Worm (Caenorhabditis elegans): ENCODE results near the gene C46A5.4.

C46A5.4 gene

ce11 chrIV:7790801-7791588 is 33.9 kb upstream of the C46A5.4 start, which contains the start of gene rsp-6:
Gene rsp-6, minus strand, starts transcription at chrIV:7791229.
- TF ChIP-seq somi-1 (GFP tag; optimal IDR thresholded peaks at IDR 0.05): no peak
- TF ChIP-seq T07F8.4 (tag; optimal IDR thresholded peaks at IDR 0.05): no peak
- TF ChIP-seq snpc-1.3 (tag; optimal IDR thresholded peaks at IDR 0.05; ENCODE audit: insufficient read depth): peak; percentile 80
- peak; percentile 43 for TF ChIP-seq snpc-1.1 (tag; optimal IDR thresholded peaks at IDR 0.05; ENCODE audit: insufficient read depth)
- TF ChIP-seq madf-8 (GFP tag; conservative IDR thresholded peaks at IDR 0.05): peak; percentile 81
- TF ChIP-seq ceh-100 (GFP tag; IDR thresholded peaks at IDR 0.05): peak; percentile 61
- TF ChIP-seq dox-1 (GFP tag; IDR thresholded peaks at IDR 0.05): peak; percentile 84
- TF ChIP-seq ceh-27 (GFP tag; optimal IDR thresholded peaks at IDR 0.05): peak; percentile 83
- TF ChIP-seq nhr-179 (tag; optimal IDR thresholded peaks at IDR 0.05): no peak
- no peak for TF ChIP-seq ceh-79 (tag; optimal IDR thresholded peaks at IDR 0.05)
- no peak for TF ChIP-seq F10E7.11 (tag; optimal IDR thresholded peaks at IDR 0.05)
- peak; percentile 85 for TF ChIP-seq ekl-4 (GFP tag; IDR thresholded peaks at IDR 0.05)
- TF ChIP-seq nhr-120 (GFP tag; IDR thresholded peaks at IDR 0.05): 0 out of 2 replicates have a peak, but pooled peaks have one; percentile 43
- TF ChIP-seq Y95B8A.8 (GFP tag; IDR thresholded peaks at IDR 0.05): no peak
- TF ChIP-seq F57A8.1 (GFP tag; optimal IDR thresholded peaks at IDR 0.05): no peak
- peak; percentile 18; the same call in 1 of the 2 replicates for TF ChIP-seq Y67H2A.10 (GFP tag; conservative IDR thresholded peaks at IDR 0.05)
- TF ChIP-seq snpc-3.4 (tag; optimal IDR thresholded peaks at IDR 0.05): peak; percentile 75
- peak; percentile 62 for TF ChIP-seq rcor-1 (GFP tag; IDR thresholded peaks at IDR 0.05)
- TF ChIP-seq ztf-26 (tag; optimal IDR thresholded peaks at IDR 0.05): no peak
- peak; percentile 90 for TF ChIP-seq ceh-91 (GFP tag; IDR thresholded peaks at IDR 0.05)
- TF ChIP-seq nfyb-1 (GFP tag; IDR thresholded peaks at IDR 0.05): peak; percentile 77
- no peak for TF ChIP-seq aptf-3 (GFP tag; IDR thresholded peaks at IDR 0.05)
- no peak for TF ChIP-seq lag-1 (GFP tag; IDR thresholded peaks at IDR 0.05)
- peak; percentile 77 for TF ChIP-seq lin-26 (GFP tag; IDR thresholded peaks at IDR 0.05)
- TF ChIP-seq Y56A3A.18 (GFP tag; IDR thresholded peaks at IDR 0.05): no peak
- peak; percentile 64 for TF ChIP-seq egrh-3 (GFP tag; IDR thresholded peaks at IDR 0.05)
- TF ChIP-seq gei-17 (GFP tag; optimal IDR thresholded peaks at IDR 0.05): no peak
- TF ChIP-seq K11D2.4 (GFP tag; IDR thresholded peaks at IDR 0.05): no peak
- no peak for TF ChIP-seq mel-28 (tag; optimal IDR thresholded peaks at IDR 0.05; ENCODE audit: borderline replicate concordance)
- 0 out of 2 replicates have a peak, but pooled peaks have one; percentile 70 for TF ChIP-seq let-526 (GFP tag; IDR thresholded peaks at IDR 0.05)
- TF ChIP-seq ztf-28 (GFP tag; IDR thresholded peaks at IDR 0.05): 0 out of 2 replicates have a peak, but pooled peaks have one; percentile 8
- no peak for TF ChIP-seq sptf-2 (GFP tag; optimal IDR thresholded peaks at IDR 0.05)
- TF ChIP-seq lin-40 (tag; optimal IDR thresholded peaks at IDR 0.05): peak; percentile 63
- TF ChIP-seq mcd-1 (GFP tag; IDR thresholded peaks at IDR 0.05): peak; percentile 83
- TF ChIP-seq Y53G8AR.9 (GFP tag; conservative IDR thresholded peaks at IDR 0.05): peak; percentile 89
- peak; percentile 73 for TF ChIP-seq K12H6.12 (tag; optimal IDR thresholded peaks at IDR 0.05)
- no peak for TF ChIP-seq zfh-2 (GFP tag; conservative IDR thresholded peaks at IDR 0.05)
- peak; percentile 88 for TF ChIP-seq tlf-1 (GFP tag; optimal IDR thresholded peaks at IDR 0.05)
- no peak for TF ChIP-seq hlh-26 (GFP tag; conservative IDR thresholded peaks at IDR 0.05)
- TF ChIP-seq dpff-1 (tag; optimal IDR thresholded peaks at IDR 0.05): no peak
- no peak for TF ChIP-seq sea-2 (GFP tag; IDR thresholded peaks at IDR 0.05)
- peak; percentile 66 for TF ChIP-seq B0336.3 (GFP tag; IDR thresholded peaks at IDR 0.05)
- TF ChIP-seq lin-54 (GFP tag; optimal IDR thresholded peaks at IDR 0.05): peak; percentile 88
- TF ChIP-seq attf-6 (GFP tag; IDR thresholded peaks at IDR 0.05): no peak; the same call in 1 of the 2 replicates
- peak; percentile 82 for TF ChIP-seq ZK185.1 (tag; optimal IDR thresholded peaks at IDR 0.05; ENCODE audit: poor library complexity, severe bottlenecking)
- no peak for TF ChIP-seq F39B2.1 (GFP tag; IDR thresholded peaks at IDR 0.05)
- peak; percentile 19 for TF ChIP-seq nhr-90 (tag; optimal IDR thresholded peaks at IDR 0.05)
